Worm (Caenorhabditis elegans) whole organism, early embryonic: Measurements from ENCODE around the gene atl-1.

Source experiments
- B0310.2 ChIP-seq: sonication (generic microtip); optimal IDR thresholded peaks from 2 replicates; lab custom pipeline; 2016; ENCODE audit warnings: mild to moderate bottlenecking, missing genetic modification characterization, missing compliant biosample characterization
- F13C5.2 ChIP-seq: sonication (generic microtip); optimal IDR thresholded peaks from 2 replicates; lab custom pipeline; 2017; ENCODE audit warnings: mild to moderate bottlenecking, missing genetic modification characterization, inconsistent platforms, missing compliant biosample characterization
- aly-1 ChIP-seq: sonication (generic microtip); optimal IDR thresholded peaks from 2 replicates; lab custom pipeline; 2016; ENCODE audit warnings: missing genetic modification characterization, missing compliant biosample characterization
- ama-1 ChIP-seq: fragments of 150-350 bp; optimal IDR thresholded peaks from 2 replicates; lab custom pipeline; 2014
- ceh-13 ChIP-seq: fragments of 200-800 bp; sonication (Bioruptor generic); optimal IDR thresholded peaks from 2 replicates; lab custom pipeline; 2018; ENCODE audit warnings: mild to moderate bottlenecking, missing genetic modification characterization, missing compliant biosample characterization
- ceh-36 ChIP-seq: sonication (generic microtip); optimal IDR thresholded peaks from 2 replicates; lab custom pipeline; 2016; ENCODE audit warnings: missing genetic modification characterization, inconsistent platforms, missing compliant biosample characterization
- ets-7 ChIP-seq: sonication (generic microtip); optimal IDR thresholded peaks from 2 replicates; lab custom pipeline; 2016; ENCODE audit warnings: missing genotype, missing genetic modification characterization, missing compliant biosample characterization
- flt-1 ChIP-seq: fragments of 200-800 bp; sonication (Bioruptor generic); IDR thresholded peaks from 2 replicates; pipeline ENCODE4 v1.3.6; 2022; ENCODE audit warnings: missing genetic modification characterization, missing compliant biosample characterization
- hmbx-1 ChIP-seq: sonication (generic microtip); optimal IDR thresholded peaks from 2 replicates; lab custom pipeline; 2016; ENCODE audit warnings: mild to moderate bottlenecking, missing genetic modification characterization, missing compliant biosample characterization
- hmg-4 ChIP-seq: fragments of 200-800 bp; sonication (Bioruptor generic); optimal IDR thresholded peaks from 2 replicates; lab custom pipeline; 2018; ENCODE audit warnings: mild to moderate bottlenecking, missing genetic modification characterization, missing compliant biosample characterization
- hnd-1 ChIP-seq: sonication (generic microtip); optimal IDR thresholded peaks from 2 replicates; lab custom pipeline; 2016; ENCODE audit warnings: missing genetic modification characterization, missing compliant biosample characterization
- pes-1 ChIP-seq: fragments of 200-800 bp; sonication (Bioruptor generic); IDR thresholded peaks from 2 replicates; pipeline ENCODE4 v1.3.6; 2022; ENCODE audit warnings: missing genetic modification reagents, missing genetic modification characterization, missing compliant biosample characterization
- scrt-1 ChIP-seq: fragments of 200-800 bp; sonication (Bioruptor generic); IDR thresholded peaks from 2 replicates; pipeline ENCODE4 v1.3.6; 2022; ENCODE audit warnings: missing genetic modification characterization, missing compliant biosample characterization
- sea-1 ChIP-seq: fragments of 200-800 bp; sonication (Bioruptor generic); conservative IDR thresholded peaks from 2 replicates; pipeline ENCODE4 v1.3.6; 2022; ENCODE audit warnings: missing genetic modification characterization, missing compliant biosample characterization
- tbx-11 ChIP-seq: fragments of 200-800 bp; sonication (Bioruptor generic); IDR thresholded peaks from 2 replicates; pipeline ENCODE4 v1.3.6; 2022; ENCODE audit warnings: missing genetic modification characterization, missing compliant biosample characterization
- tbx-37 ChIP-seq: fragments of 200-800 bp; sonication (Bioruptor generic); conservative IDR thresholded peaks from 2 replicates; pipeline ENCODE4 v1.3.6; 2022; ENCODE audit warnings: missing genetic modification reagents, missing genetic modification characterization, missing compliant biosample characterization
- tra-4 ChIP-seq: sonication (generic microtip); optimal IDR thresholded peaks from 2 replicates; lab custom pipeline; 2017; ENCODE audit warnings: missing genetic modification characterization, missing compliant biosample characterization

Gene atl-1

ce11 chrV:9620417-9620816 is 25.0 kb downstream of the atl-1 start:
- TF ChIP-seq ama-1 (lab: Kevin White, UChicago): no peak
- no peak for TF ChIP-seq F13C5.2 (tag; lab: Kevin White, UChicago)
- TF ChIP-seq tra-4: no peak
- no peak for TF ChIP-seq tbx-37
- TF ChIP-seq B0310.2: no peak
- no peak for TF ChIP-seq hmbx-1 (tag; lab: Kevin White, UChicago)
- TF ChIP-seq sea-1: no peak
- no peak for TF ChIP-seq ets-7 (tag; lab: Kevin White, UChicago)
- TF ChIP-seq scrt-1 (GFP tag; lab: Robert Waterston, UW): no peak
- no peak for TF ChIP-seq hmg-4

DNA sequence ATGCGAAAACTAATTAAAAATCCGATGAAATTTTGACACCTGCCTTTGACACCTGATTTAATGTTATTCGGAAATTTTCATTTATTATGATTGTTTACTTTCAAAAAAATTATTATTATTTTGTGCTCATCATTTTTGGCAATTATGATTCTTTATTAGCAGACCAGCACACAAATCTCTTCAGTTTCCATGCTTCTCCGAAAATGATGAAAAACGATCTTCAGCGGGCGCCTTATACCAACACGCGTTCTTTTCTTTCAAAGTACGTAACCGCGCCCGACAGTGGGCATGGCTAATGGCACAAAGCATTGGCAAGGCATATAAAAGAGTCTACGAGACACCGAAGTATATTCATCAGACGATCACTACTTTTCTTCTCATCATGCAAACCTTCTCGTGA is 25.5 kb downstream of the atl-1 start, which contains the start of gene idpc-6:
idpc-6 (plus strand) TSS at position 301 of the 400 bp plus-strand sequence.
- no peak for TF ChIP-seq tra-4
- TF ChIP-seq ama-1 (lab: Kevin White, UChicago): no peak
- TF ChIP-seq tbx-37: no peak
- no peak for TF ChIP-seq hmg-4
- no peak for TF ChIP-seq ets-7 (tag; lab: Kevin White, UChicago)
- TF ChIP-seq sea-1: no peak
- TF ChIP-seq F13C5.2 (tag; lab: Kevin White, UChicago): no peak
- no peak for TF ChIP-seq scrt-1 (GFP tag; lab: Robert Waterston, UW)
- TF ChIP-seq hnd-1: no peak
- TF ChIP-seq ceh-13 (GFP tag; lab: Kevin White, UChicago): no peak
- TF ChIP-seq hmbx-1 (tag; lab: Kevin White, UChicago): no peak
- TF ChIP-seq ceh-36: no peak
- TF ChIP-seq aly-1 (tag; lab: Kevin White, UChicago): no peak
- no peak for TF ChIP-seq flt-1 (GFP tag; lab: Robert Waterston, UW)
- no peak for TF ChIP-seq tbx-11 (GFP tag; lab: Robert Waterston, UW)
- TF ChIP-seq pes-1 (GFP tag; lab: Robert Waterston, UW): no peak
- TF ChIP-seq B0310.2: no peak

ce11 chrV:9618919-9619318 is 26.5 kb downstream of the atl-1 start, which contains the start of gene idpc-7:
idpc-7 (minus strand) TSS chrV:9619019.
- TF ChIP-seq ets-7 (tag; lab: Kevin White, UChicago) (no peak), hnd-1 (no peak), scrt-1 (GFP tag; lab: Robert Waterston, UW) (no peak), ama-1 (lab: Kevin White, UChicago) (no peak), sea-1 (no peak), B0310.2 (no peak), hmbx-1 (tag; lab: Kevin White, UChicago) (no peak), flt-1 (GFP tag; lab: Robert Waterston, UW) (no peak), aly-1 (tag; lab: Kevin White, UChicago) (no peak), F13C5.2 (tag; lab: Kevin White, UChicago) (no peak), ceh-36 (no peak), tbx-11 (GFP tag; lab: Robert Waterston, UW) (no peak), hmg-4 (no peak), tra-4 (no peak), pes-1 (GFP tag; lab: Robert Waterston, UW) (no peak)

DNA sequence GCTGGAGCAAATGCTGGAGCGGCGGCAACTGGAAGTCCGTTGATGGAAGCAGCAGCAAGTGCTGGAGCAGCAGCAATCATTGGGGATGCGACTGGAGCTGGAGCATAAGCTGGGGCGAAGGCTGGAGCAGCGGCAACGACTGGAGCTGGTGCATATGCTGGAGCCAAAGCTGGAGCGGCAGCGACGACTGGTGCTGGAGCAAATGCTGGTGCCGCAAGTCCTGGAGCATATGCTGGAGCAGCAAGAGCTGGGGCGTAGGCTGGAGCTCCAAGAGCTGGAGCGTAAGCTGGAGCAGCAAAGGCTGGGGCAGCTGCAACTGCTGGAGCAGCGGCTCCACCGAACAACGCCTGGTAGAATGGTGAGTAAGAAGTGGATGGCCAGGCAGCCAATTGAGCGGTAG is 27.0 kb downstream of the atl-1 start:
- TF ChIP-seq tbx-37 (no peak), ama-1 (lab: Kevin White, UChicago) (no peak), sea-1 (no peak), ceh-13 (GFP tag; lab: Kevin White, UChicago) (no peak), tra-4 (no peak)

ce11 chrV:9616687-9617086 is 28.7 kb downstream of the atl-1 start:
- TF ChIP-seq hmg-4 (peak; percentile 17), flt-1 (GFP tag; lab: Robert Waterston, UW) (no peak)

DNA sequence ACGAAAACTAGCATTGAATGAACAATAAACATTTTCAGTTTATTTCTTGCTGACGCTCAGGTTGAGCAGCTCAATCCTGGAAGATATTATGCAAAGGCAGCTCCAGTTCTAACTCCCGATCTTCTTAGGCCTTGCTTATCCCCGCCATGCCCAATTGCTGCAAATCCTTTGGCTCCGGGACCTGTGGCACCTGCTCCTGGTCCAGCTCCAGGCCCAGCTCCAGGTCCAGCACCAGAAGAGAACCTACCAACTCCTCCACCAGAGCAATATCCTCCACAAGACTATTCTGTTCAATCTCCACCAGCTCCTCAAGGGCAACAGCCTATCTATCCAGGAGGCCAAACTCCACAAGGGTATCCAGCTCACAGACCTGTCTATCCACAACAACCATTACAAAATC is 29.3 kb downstream of the atl-1 start:
- no peak for TF ChIP-seq hnd-1
- TF ChIP-seq flt-1 (GFP tag; lab: Robert Waterston, UW): no peak
- TF ChIP-seq B0310.2: no peak
- TF ChIP-seq ama-1 (lab: Kevin White, UChicago): no peak
- no peak for TF ChIP-seq ceh-36
- TF ChIP-seq tbx-37: no peak
- TF ChIP-seq tbx-11 (GFP tag; lab: Robert Waterston, UW): no peak
- TF ChIP-seq tra-4: no peak
- TF ChIP-seq sea-1: no peak
- TF ChIP-seq hmbx-1 (tag; lab: Kevin White, UChicago): no peak
- TF ChIP-seq ets-7 (tag; lab: Kevin White, UChicago): no peak
- no peak for TF ChIP-seq hmg-4
- no peak for TF ChIP-seq F13C5.2 (tag; lab: Kevin White, UChicago)
- no peak for TF ChIP-seq pes-1 (GFP tag; lab: Robert Waterston, UW)
- TF ChIP-seq aly-1 (tag; lab: Kevin White, UChicago): no peak

DNA sequence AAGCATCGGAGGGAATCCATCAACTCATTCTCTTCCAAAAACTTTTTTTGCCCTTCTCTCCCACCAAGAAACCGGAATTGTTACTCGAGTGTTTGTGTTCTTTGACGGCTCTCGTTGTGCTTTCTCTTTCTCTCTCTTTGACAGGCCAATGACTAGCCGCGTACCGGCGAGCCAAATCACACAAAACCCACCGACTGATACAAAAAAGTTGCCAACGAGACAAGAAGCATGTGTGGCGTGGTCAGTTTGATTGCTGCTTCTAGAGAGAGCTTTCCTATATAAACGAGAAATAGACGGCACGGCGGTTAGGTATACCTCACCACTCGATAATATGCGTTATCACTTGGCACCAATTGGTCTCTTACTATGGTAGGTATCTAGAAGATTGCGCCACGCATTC is 29.7 kb downstream of the atl-1 start, which contains the start of gene pqn-63:
pqn-63 (plus strand) TSS at position 307 of the 400 bp plus-strand sequence.
- TF ChIP-seq tbx-11 (GFP tag; lab: Robert Waterston, UW) (no peak), hnd-1 (no peak), ceh-36 (no peak), B0310.2 (no peak), scrt-1 (GFP tag; lab: Robert Waterston, UW) (no peak), ama-1 (lab: Kevin White, UChicago) (no peak), ets-7 (tag; lab: Kevin White, UChicago) (no peak), hmbx-1 (tag; lab: Kevin White, UChicago) (no peak), sea-1 (no peak), tbx-37 (no peak), pes-1 (GFP tag; lab: Robert Waterston, UW) (no peak), aly-1 (tag; lab: Kevin White, UChicago) (no peak), F13C5.2 (tag; lab: Kevin White, UChicago) (no peak), flt-1 (GFP tag; lab: Robert Waterston, UW) (no peak), hmg-4 (no peak), ceh-13 (GFP tag; lab: Kevin White, UChicago) (no peak), tra-4 (no peak)

ce11 chrV:9609217-9609616 is 36.2 kb downstream of the atl-1 start:
- no peak for TF ChIP-seq aly-1 (tag; lab: Kevin White, UChicago)
- no peak for TF ChIP-seq F13C5.2 (tag; lab: Kevin White, UChicago)
